Fruit fly (Drosophila melanogaster) whole organism, embryonic: ENCODE data around the gene CG42592.
A peak's percentile ranks its signal among the peaks of the same experiment; 100 is the strongest.

Source experiments
- Blimp-1 ChIP-seq: fragments of 200-800 bp; sonication (Bioruptor generic); optimal IDR thresholded peaks from 3 replicates; lab custom pipeline; 2018; ENCODE audit warnings: missing biosample characterization, missing genetic modification characterization, mild to moderate bottlenecking, moderate library complexity, missing genetic modification reagents
- CG10366 ChIP-seq: fragments of 200-800 bp; sonication (Bioruptor generic); IDR thresholded peaks from 2 replicates; pipeline ENCODE4 v1.3.6; 2022; ENCODE audit warnings: missing biosample characterization, missing genetic modification characterization
- CG10565 ChIP-seq: fragments of 200-800 bp; sonication (Bioruptor generic); optimal IDR thresholded peaks from 3 replicates; lab custom pipeline; 2016; ENCODE audit warnings: missing biosample characterization, mild to moderate bottlenecking, missing genetic modification characterization
- CG12104 ChIP-seq: fragments of 200-800 bp; sonication (Bioruptor generic); optimal IDR thresholded peaks from 3 replicates; lab custom pipeline; 2016; ENCODE audit warnings: missing biosample characterization, missing genetic modification characterization
- CG13296 ChIP-seq: fragments of 200-800 bp; sonication (Bioruptor generic); optimal IDR thresholded peaks from 3 replicates; lab custom pipeline; 2018; ENCODE audit warnings: missing biosample characterization, mild to moderate bottlenecking, missing genetic modification characterization
- CG14050 ChIP-seq: fragments of 200-800 bp; sonication (Bioruptor generic); IDR thresholded peaks from 3 replicates; pipeline ENCODE4 v1.3.6; 2022; ENCODE audit warnings: missing biosample characterization, missing genetic modification characterization
- CG14710 ChIP-seq: fragments of 200-800 bp; sonication (Bioruptor generic); optimal IDR thresholded peaks from 3 replicates; lab custom pipeline; 2019; ENCODE audit warnings: missing biosample characterization, mild to moderate bottlenecking, missing genetic modification characterization, moderate library complexity
- CG15269 ChIP-seq: fragments of 200-800 bp; sonication (Bioruptor generic); optimal IDR thresholded peaks from 2 replicates; lab custom pipeline; 2018; ENCODE audit warnings: missing biosample characterization, mild to moderate bottlenecking, missing genetic modification characterization, moderate library complexity
- CG1529 ChIP-seq: fragments of 200-800 bp; sonication (Bioruptor generic); optimal IDR thresholded peaks from 3 replicates; lab custom pipeline; 2018; ENCODE audit warnings: missing biosample characterization, missing genetic modification characterization
- CG16779 ChIP-seq: fragments of 200-800 bp; sonication (Bioruptor generic); IDR thresholded peaks from 2 replicates; pipeline ENCODE4 v1.3.6; 2022; ENCODE audit warnings: missing biosample characterization, missing genetic modification characterization
- CG17186 ChIP-seq: fragments of 200-800 bp; sonication (Bioruptor generic); optimal IDR thresholded peaks from 3 replicates; lab custom pipeline; 2017; ENCODE audit warnings: missing biosample characterization, missing genetic modification reagents, missing genetic modification characterization
- CG17359 ChIP-seq: fragments of 200-800 bp; sonication (Bioruptor generic); optimal IDR thresholded peaks from 3 replicates; lab custom pipeline; 2018; ENCODE audit warnings: missing biosample characterization, mild to moderate bottlenecking, missing genetic modification characterization, moderate library complexity
- CG17829 ChIP-seq: fragments of 200-800 bp; optimal IDR thresholded peaks from 2 replicates; lab custom pipeline; 2019; ENCODE audit warnings: missing biosample characterization, mild to moderate bottlenecking, missing genetic modification characterization, moderate library complexity
- CG18619 ChIP-seq: fragments of 200-800 bp; sonication (Bioruptor generic); optimal IDR thresholded peaks from 3 replicates; lab custom pipeline; 2017; ENCODE audit warnings: missing biosample characterization, mild to moderate bottlenecking, missing genetic modification characterization
- CG2199 ChIP-seq: fragments of 200-800 bp; sonication (Bioruptor generic); IDR thresholded peaks from 3 replicates; pipeline ENCODE4 v1.3.6; 2022; ENCODE audit warnings: missing biosample characterization, missing genetic modification characterization
- CG2202 ChIP-seq: fragments of 200-800 bp; sonication (Bioruptor generic); optimal IDR thresholded peaks from 2 replicates; lab custom pipeline; 2018; ENCODE audit warnings: missing biosample characterization, mild to moderate bottlenecking, missing genetic modification characterization
- CG6654 ChIP-seq: fragments of 200-800 bp; sonication (Bioruptor generic); optimal IDR thresholded peaks from 2 replicates; lab custom pipeline; 2017; ENCODE audit warnings: missing biosample characterization, mild to moderate bottlenecking, missing genetic modification characterization
- CG7372 ChIP-seq: fragments of 200-800 bp; sonication (Bioruptor generic); IDR thresholded peaks from 2 replicates; pipeline ENCODE4 v1.3.6; 2022; ENCODE audit warnings: missing biosample characterization, missing genetic modification characterization
- CG8388 ChIP-seq: fragments of 200-800 bp; sonication (Bioruptor generic); optimal IDR thresholded peaks from 2 replicates; lab custom pipeline; 2019; ENCODE audit warnings: missing biosample characterization, mild to moderate bottlenecking, missing genetic modification characterization, moderate library complexity
- CG8765 ChIP-seq: fragments of 200-800 bp; sonication (Bioruptor generic); IDR thresholded peaks from 2 replicates; pipeline ENCODE4 v1.3.6; 2022; ENCODE audit warnings: missing biosample characterization, missing genetic modification characterization
- CG9876 ChIP-seq: fragments of 200-800 bp; sonication (Bioruptor generic); optimal IDR thresholded peaks from 2 replicates; lab custom pipeline; 2016; ENCODE audit warnings: missing biosample characterization, missing genetic modification characterization
- Chrac-16 ChIP-seq: fragments of 200-800 bp; sonication (Bioruptor generic); optimal IDR thresholded peaks from 3 replicates; lab custom pipeline; 2016; ENCODE audit warnings: missing biosample characterization, missing genetic modification characterization
- Dip2 ChIP-seq: fragments of 200-800 bp; sonication (Bioruptor generic); IDR thresholded peaks from 2 replicates; pipeline ENCODE4 v1.3.6; 2022; ENCODE audit warnings: missing biosample characterization, missing genetic modification characterization
- Dp ChIP-seq: fragments of 200-800 bp; sonication (Bioruptor generic); optimal IDR thresholded peaks from 2 replicates; lab custom pipeline; 2018; ENCODE audit warnings: missing biosample characterization, mild to moderate bottlenecking, missing genetic modification characterization, moderate library complexity
- E2f2 ChIP-seq: fragments of 200-800 bp; sonication (Bioruptor generic); IDR thresholded peaks from 2 replicates; pipeline ENCODE4 v1.3.6; 2022; ENCODE audit warnings: missing biosample characterization, missing genetic modification characterization
- Fer1 ChIP-seq: fragments of 200-800 bp; sonication (Bioruptor generic); optimal IDR thresholded peaks from 2 replicates; lab custom pipeline; 2017; ENCODE audit warnings: missing biosample characterization, mild to moderate bottlenecking, missing genetic modification characterization
- Mad ChIP-seq: fragments of 200-800 bp; sonication (Bioruptor generic); optimal IDR thresholded peaks from 2 replicates; lab custom pipeline; 2016; ENCODE audit warnings: missing biosample characterization, missing genetic modification characterization
- NC2α ChIP-seq: fragments of 200-800 bp; sonication (Bioruptor generic); optimal IDR thresholded peaks from 2 replicates; lab custom pipeline; 2016; ENCODE audit warnings: missing biosample characterization, missing genetic modification characterization
- Nf-YB ChIP-seq: fragments of 200-800 bp; sonication (Bioruptor generic); optimal IDR thresholded peaks from 3 replicates; lab custom pipeline; 2019; ENCODE audit warnings: missing biosample characterization, mild to moderate bottlenecking, missing genetic modification characterization, moderate library complexity
- Opbp ChIP-seq: fragments of 200-800 bp; sonication (Bioruptor generic); IDR thresholded peaks from 3 replicates; pipeline ENCODE4 v1.3.6; 2022; ENCODE audit warnings: missing biosample characterization, missing genetic modification characterization; ENCODE audit not compliant: partially characterized antibody
- Ravus ChIP-seq: fragments of 200-800 bp; sonication (Bioruptor generic); IDR thresholded peaks from 2 replicates; pipeline ENCODE4 v1.3.6; 2022; ENCODE audit warnings: missing biosample characterization, missing genetic modification characterization
- Spps ChIP-seq: fragments of 200-800 bp; sonication (Bioruptor generic); optimal IDR thresholded peaks from 2 replicates; lab custom pipeline; 2018; ENCODE audit warnings: missing biosample characterization, mild to moderate bottlenecking, missing genetic modification characterization
- cato ChIP-seq: fragments of 200-800 bp; sonication (Bioruptor generic); optimal IDR thresholded peaks from 2 replicates; lab custom pipeline; 2016; ENCODE audit warnings: missing biosample characterization, missing genetic modification characterization, borderline replicate concordance
- cwo ChIP-seq: fragments of 200-800 bp; sonication (Bioruptor generic); optimal IDR thresholded peaks from 3 replicates; lab custom pipeline; 2017; ENCODE audit warnings: missing biosample characterization, missing genetic modification characterization, mild to moderate bottlenecking, moderate library complexity, missing genetic modification reagents
- ewg ChIP-seq: fragments of 200-800 bp; sonication (Bioruptor generic); optimal IDR thresholded peaks from 3 replicates; lab custom pipeline; 2017; ENCODE audit warnings: mild to moderate bottlenecking, missing biosample characterization, missing genetic modification reagents, missing genetic modification characterization
- gcm ChIP-seq: fragments of 200-800 bp; sonication (Bioruptor generic); optimal IDR thresholded peaks from 2 replicates; lab custom pipeline; 2019; ENCODE audit warnings: missing biosample characterization, mild to moderate bottlenecking, missing genetic modification characterization, moderate library complexity
- hkb ChIP-seq, 2 experiments: fragments of 200-800 bp in 1 of 2; fragments of >200 bp in 1 of 2; sonication (Bioruptor generic) in 1 of 2; IDR thresholded peaks in 1 of 2; optimal IDR thresholded peaks in 1 of 2; 2 replicates each; pipeline versions ENCODE4 v1.3.6 to Lab custom; 2017 to 2022; ENCODE audit warnings: missing biosample characterization in 1 of 2, missing genetic modification characterization in 1 of 2
- inv ChIP-seq: fragments of 200-800 bp; sonication (Bioruptor generic); IDR thresholded peaks from 2 replicates; pipeline ENCODE4 v1.3.6; 2022; ENCODE audit warnings: missing biosample characterization, missing genetic modification characterization; ENCODE audit not compliant: partially characterized antibody
- kay ChIP-seq: fragments of 200-800 bp; sonication (Bioruptor generic); optimal IDR thresholded peaks from 2 replicates; lab custom pipeline; 2016; ENCODE audit warnings: missing biosample characterization, missing genetic modification characterization
- kni ChIP-seq: fragments of 200-800 bp; sonication (Bioruptor generic); optimal IDR thresholded peaks from 3 replicates; lab custom pipeline; 2017; ENCODE audit warnings: mild to moderate bottlenecking, missing biosample characterization, missing genetic modification reagents, missing genetic modification characterization
- maf-S ChIP-seq: fragments of 200-800 bp; sonication (Bioruptor generic); optimal IDR thresholded peaks from 2 replicates; lab custom pipeline; 2016; ENCODE audit warnings: missing biosample characterization, missing genetic modification characterization
- nmo ChIP-seq: fragments of 200-800 bp; sonication (Bioruptor generic); optimal IDR thresholded peaks from 2 replicates; lab custom pipeline; 2018; ENCODE audit warnings: missing biosample characterization, mild to moderate bottlenecking, missing genetic modification characterization, moderate library complexity
- pita ChIP-seq: fragments of 200-800 bp; sonication (Bioruptor generic); optimal IDR thresholded peaks from 2 replicates; lab custom pipeline; 2017; ENCODE audit warnings: missing biosample characterization, mild to moderate bottlenecking, missing genetic modification characterization
- seq ChIP-seq: fragments of 200-800 bp; sonication (Bioruptor generic); IDR thresholded peaks from 2 replicates; pipeline ENCODE4 v1.3.6; 2022; ENCODE audit warnings: missing biosample characterization, missing genetic modification characterization
- tgo ChIP-seq: fragments of 200-800 bp; sonication (Bioruptor generic); IDR thresholded peaks from 3 replicates; pipeline ENCODE4 v1.3.6; 2022; ENCODE audit warnings: missing biosample characterization, missing genetic modification characterization
- tll ChIP-seq, 2 experiments: fragments of 200-800 bp in 1 of 2; fragments of >200 bp in 1 of 2; sonication (Bioruptor generic) in 1 of 2; optimal IDR thresholded peaks; 2 replicates each; lab custom pipeline; 2017 to 2019; ENCODE audit warnings: missing biosample characterization in 2 of 2, missing genetic modification characterization in 2 of 2, mild to moderate bottlenecking in 1 of 2, moderate library complexity in 1 of 2
- trem ChIP-seq: fragments of 200-800 bp; optimal IDR thresholded peaks from 3 replicates; lab custom pipeline; 2019; ENCODE audit warnings: missing biosample characterization, mild to moderate bottlenecking, missing genetic modification characterization, moderate library complexity
- tx ChIP-seq: fragments of 200-800 bp; sonication (Bioruptor generic); optimal IDR thresholded peaks from 2 replicates; lab custom pipeline; 2016; ENCODE audit warnings: missing biosample characterization, missing genetic modification characterization
- wdn ChIP-seq: fragments of 200-800 bp; sonication (Bioruptor generic); IDR thresholded peaks from 2 replicates; pipeline ENCODE4 v1.3.6; 2022; ENCODE audit warnings: missing biosample characterization, missing genetic modification characterization
- wor ChIP-seq: fragments of 200-800 bp; sonication (Bioruptor generic); IDR thresholded peaks from 2 replicates; pipeline ENCODE4 v1.3.6; 2022; ENCODE audit warnings: missing biosample characterization, missing genetic modification characterization

The CG42592 gene

DNA sequence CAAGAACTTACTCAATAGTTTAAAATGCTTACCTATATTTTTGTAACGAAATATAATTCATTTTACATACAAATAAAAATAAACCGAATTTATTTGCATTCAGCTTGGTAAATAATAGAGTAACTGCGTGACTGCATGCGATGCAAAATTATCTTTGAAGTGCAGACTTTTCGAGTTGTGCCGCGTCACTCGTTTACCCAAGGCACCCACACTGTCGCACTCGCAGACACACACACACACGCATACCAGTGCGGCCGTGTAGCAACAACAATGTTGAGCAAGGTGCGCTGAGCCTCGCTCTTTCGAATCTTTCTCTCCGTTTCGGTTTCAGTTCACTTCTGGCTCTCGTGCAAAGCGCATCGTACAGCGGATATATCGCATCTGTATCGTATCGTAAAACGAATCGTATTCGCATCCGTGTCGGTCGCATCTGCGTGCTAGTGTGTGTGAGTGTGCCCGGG, 40.7 kb upstream of the CG42592 start, which contains the start of gene CG31038 (continued):
- TF ChIP-seq Opbp (GFP tag; lab: Robert Waterston, UW) (peak; percentile 62; the same call in 2 of the 3 replicates), CG17829 (tag; lab: Kevin White, UChicago) (peak; percentile 20), wor (no peak), tgo (GFP tag; lab: Robert Waterston, UW) (no peak), Ravus (GFP tag; lab: Robert Waterston, UW) (no peak), Fer1 (no peak), Mad (GFP tag; lab: Kevin White, UChicago) (no peak), CG2199 (GFP tag; lab: Robert Waterston, UW) (no peak), Chrac-16 (no peak), trem (tag; lab: Kevin White, UChicago) (no peak), CG17186 (GFP tag; lab: Kevin White, UChicago) (no peak), CG15269 (tag; lab: Kevin White, UChicago) (peak; percentile 3), cato (GFP tag; lab: Kevin White, UChicago) (no peak), Dp (no peak), CG13296 (GFP tag; lab: Kevin White, UChicago) (no peak), seq (no peak), cwo (GFP tag; lab: Kevin White, UChicago) (no peak), NC2α (GFP tag; lab: Kevin White, UChicago) (no peak), Nf-YB (GFP tag; lab: Kevin White, UChicago) (no peak), CG17359 (tag; lab: Kevin White, UChicago) (peak; percentile 22), CG8765 (GFP tag; lab: Robert Waterston, UW) (peak; percentile 37; the same call in 1 of the 2 replicates), Blimp-1 (GFP tag; lab: Kevin White, UChicago) (peak; percentile 4), tll (GFP tag; optimal IDR thresholded peaks at IDR 0.05; lab: Kevin White, UChicago) (peak in 1 of 2 experiments; percentile 25), CG18619 (GFP tag; lab: Kevin White, UChicago) (no peak), tx (no peak), CG12104 (GFP tag; lab: Kevin White, UChicago) (no peak), CG16779 (no peak), CG6654 (GFP tag; lab: Kevin White, UChicago) (no peak), wdn (no peak), E2f2 (no peak), CG1529 (GFP tag; lab: Kevin White, UChicago) (no peak), CG9876 (GFP tag; lab: Kevin White, UChicago) (no peak), inv (GFP tag; lab: Robert Waterston, UW) (no peak), kni (GFP tag; lab: Kevin White, UChicago) (peak; percentile 58), gcm (no peak), Dip2 (GFP tag; lab: Robert Waterston, UW) (no peak), CG10366 (GFP tag; lab: Robert Waterston, UW) (no peak), CG2202 (no peak), CG8388 (GFP tag; lab: Kevin White, UChicago) (no peak), CG7372 (no peak), CG10565 (GFP tag; lab: Kevin White, UChicago) (no peak), maf-S (GFP tag; lab: Kevin White, UChicago) (no peak), CG14050 (no peak), kay (GFP tag; lab: Kevin White, UChicago) (peak; percentile 43), nmo (GFP tag; lab: Kevin White, UChicago) (peak; percentile 23), pita (no peak), CG14710 (tag; lab: Kevin White, UChicago) (no peak), ewg (GFP tag; lab: Kevin White, UChicago) (no peak), hkb (optimal IDR thresholded peaks at IDR 0.05; lab: Kevin White, UChicago) (no peak), hkb (GFP tag; IDR thresholded peaks at IDR 0.05; lab: Robert Waterston, UW) (no peak), Spps (tag; lab: Kevin White, UChicago) (no peak)
